Worm (Caenorhabditis elegans) whole organism, late embryonic: ENCODE data around the gene sms-3.

Experiments
- C08G9.2 ChIP-seq: sonication (generic microtip); optimal IDR thresholded peaks from 2 replicates; lab custom pipeline; 2016; ENCODE audit warnings: mild to moderate bottlenecking, missing genetic modification characterization, moderate library complexity, missing compliant biosample characterization
- C38D4.7 ChIP-seq: fragments of 200-800 bp; sonication (Bioruptor generic); optimal IDR thresholded peaks from 2 replicates; lab custom pipeline; 2018; ENCODE audit warnings: mild to moderate bottlenecking, missing genetic modification characterization, moderate library complexity, missing compliant biosample characterization
- ama-1 ChIP-seq: fragments of 150-350 bp; optimal IDR thresholded peaks from 2 replicates; lab custom pipeline; 2014
- ceh-14 ChIP-seq: sonication (generic microtip); optimal IDR thresholded peaks from 2 replicates; lab custom pipeline; 2016; ENCODE audit warnings: missing genotype, missing genetic modification characterization, missing compliant biosample characterization
- ceh-18 ChIP-seq: sonication (generic microtip); optimal IDR thresholded peaks from 2 replicates; lab custom pipeline; 2016; ENCODE audit warnings: missing genetic modification characterization, missing compliant biosample characterization
- ceh-19 ChIP-seq: fragments of 200-800 bp; sonication (Bioruptor generic); optimal IDR thresholded peaks from 2 replicates; lab custom pipeline; 2018; ENCODE audit warnings: mild to moderate bottlenecking, missing genetic modification characterization, missing compliant biosample characterization
- ceh-24 ChIP-seq: sonication (generic microtip); optimal IDR thresholded peaks from 2 replicates; lab custom pipeline; 2016; ENCODE audit warnings: mild to moderate bottlenecking, missing genetic modification characterization, missing compliant biosample characterization
- ceh-31 ChIP-seq: sonication (generic microtip); optimal IDR thresholded peaks from 2 replicates; lab custom pipeline; 2016; ENCODE audit warnings: missing genetic modification characterization, missing compliant biosample characterization
- ceh-45 ChIP-seq: fragments of 200-800 bp; sonication (Bioruptor generic); IDR thresholded peaks from 2 replicates; pipeline ENCODE4 v1.3.6; 2022; ENCODE audit warnings: missing genetic modification reagents, missing genetic modification characterization, missing compliant biosample characterization
- ceh-48 ChIP-seq: sonication (generic microtip); optimal IDR thresholded peaks from 2 replicates; lab custom pipeline; 2016; ENCODE audit warnings: missing genetic modification characterization, inconsistent platforms, missing compliant biosample characterization
- ceh-6 ChIP-seq: fragments of 200-800 bp; sonication (Bioruptor generic); optimal IDR thresholded peaks from 2 replicates; lab custom pipeline; 2018; ENCODE audit warnings: mild to moderate bottlenecking, missing genetic modification characterization, missing compliant biosample characterization
- ceh-9 ChIP-seq: sonication (generic microtip); optimal IDR thresholded peaks from 2 replicates; lab custom pipeline; 2016; ENCODE audit warnings: mild to moderate bottlenecking, missing genetic modification characterization, inconsistent platforms, missing compliant biosample characterization
- elt-4 ChIP-seq: sonication (generic microtip); optimal IDR thresholded peaks from 2 replicates; lab custom pipeline; 2016; ENCODE audit warnings: missing genetic modification characterization, missing compliant biosample characterization
- eyg-1 ChIP-seq: sonication (generic microtip); optimal IDR thresholded peaks from 2 replicates; lab custom pipeline; 2016; ENCODE audit warnings: missing genotype, missing genetic modification characterization, missing compliant biosample characterization
- fax-1 ChIP-seq: sonication (generic microtip); optimal IDR thresholded peaks from 2 replicates; lab custom pipeline; 2016; ENCODE audit warnings: missing genotype, missing genetic modification characterization, missing compliant biosample characterization
- fkh-10 ChIP-seq: fragments of 150-350 bp; optimal IDR thresholded peaks from 2 replicates; lab custom pipeline; 2014; ENCODE audit warnings: missing biosample characterization, missing genetic modification reagents, missing genetic modification characterization
- gmeb-2 ChIP-seq: sonication (generic microtip); optimal IDR thresholded peaks from 2 replicates; lab custom pipeline; 2016; ENCODE audit warnings: missing genetic modification characterization, inconsistent platforms, missing compliant biosample characterization
- hlh-13 ChIP-seq: fragments of 200-800 bp; sonication (Bioruptor generic); optimal IDR thresholded peaks from 2 replicates; lab custom pipeline; 2018; ENCODE audit warnings: mild to moderate bottlenecking, missing genetic modification characterization, missing compliant biosample characterization
- hlh-15 ChIP-seq: sonication (generic microtip); optimal IDR thresholded peaks from 2 replicates; lab custom pipeline; 2016; ENCODE audit warnings: missing genetic modification characterization, missing compliant biosample characterization
- hlh-8 ChIP-seq: sonication (generic microtip); optimal IDR thresholded peaks from 2 replicates; lab custom pipeline; 2016; ENCODE audit warnings: missing genotype, missing genetic modification characterization, missing compliant biosample characterization
- mec-3 ChIP-seq: sonication (generic microtip); optimal IDR thresholded peaks from 2 replicates; lab custom pipeline; 2016; ENCODE audit warnings: borderline replicate concordance, missing genetic modification characterization, missing compliant biosample characterization
- npax-4 ChIP-seq: sonication (generic microtip); optimal IDR thresholded peaks from 2 replicates; lab custom pipeline; 2016; ENCODE audit warnings: missing genetic modification characterization, missing compliant biosample characterization
- odd-2 ChIP-seq: sonication (generic microtip); optimal IDR thresholded peaks from 2 replicates; lab custom pipeline; 2017; ENCODE audit warnings: antibody characterized with exemption, mild to moderate bottlenecking, missing genetic modification characterization, missing compliant biosample characterization
- pag-3 ChIP-seq: sonication (generic microtip); optimal IDR thresholded peaks from 2 replicates; lab custom pipeline; 2016; ENCODE audit warnings: missing compliant biosample characterization, missing genetic modification characterization, borderline replicate concordance
- pat-9 ChIP-seq: fragments of 200-800 bp; sonication (Bioruptor generic); optimal IDR thresholded peaks from 2 replicates; lab custom pipeline; 2018; ENCODE audit warnings: mild to moderate bottlenecking, missing genetic modification characterization, moderate library complexity, missing compliant biosample characterization
- pax-1 ChIP-seq: fragments of 150-350 bp; optimal IDR thresholded peaks from 2 replicates; lab custom pipeline; 2014; ENCODE audit warnings: missing biosample characterization, missing genetic modification characterization
- pha-2 ChIP-seq: sonication (generic microtip); optimal IDR thresholded peaks from 2 replicates; lab custom pipeline; 2017; ENCODE audit warnings: mild to moderate bottlenecking, missing genetic modification characterization, missing compliant biosample characterization
- pqm-1 ChIP-seq: sonication (generic microtip); optimal IDR thresholded peaks from 2 replicates; lab custom pipeline; 2016; ENCODE audit warnings: missing genetic modification characterization, missing compliant biosample characterization
- rnt-1 ChIP-seq: sonication (generic microtip); optimal IDR thresholded peaks from 2 replicates; lab custom pipeline; 2016; ENCODE audit warnings: missing genetic modification characterization, missing compliant biosample characterization
- sdc-2 ChIP-seq: sonication (generic microtip); optimal IDR thresholded peaks from 2 replicates; lab custom pipeline; 2016; ENCODE audit warnings: missing genotype, missing genetic modification characterization, missing compliant biosample characterization
- sox-2 ChIP-seq: fragments of 200-800 bp; sonication (Bioruptor generic); IDR thresholded peaks from 2 replicates; pipeline ENCODE4 v1.3.6; 2022; ENCODE audit warnings: missing genetic modification reagents, missing genetic modification characterization, missing compliant biosample characterization
- tbx-2 ChIP-seq: sonication (generic microtip); optimal IDR thresholded peaks from 2 replicates; lab custom pipeline; 2016; ENCODE audit warnings: missing genetic modification characterization, missing compliant biosample characterization
- tbx-7 ChIP-seq: sonication (generic microtip); optimal IDR thresholded peaks from 2 replicates; lab custom pipeline; 2016; ENCODE audit warnings: missing genotype, missing genetic modification characterization, missing compliant biosample characterization
- ttx-3 ChIP-seq: sonication (generic microtip); optimal IDR thresholded peaks from 2 replicates; lab custom pipeline; 2016; ENCODE audit warnings: missing genetic modification reagents, missing genetic modification characterization, missing compliant biosample characterization
- unc-3 ChIP-seq, 2 experiments: fragments of 200-800 bp in 1 of 2; sonication (Bioruptor generic) in 1 of 2; sonication (generic microtip) in 1 of 2; conservative IDR thresholded peaks in 1 of 2; optimal IDR thresholded peaks in 1 of 2; 2 replicates each; pipeline versions ENCODE4 v1.3.6 to Lab custom; 2016 to 2022; ENCODE audit warnings: missing compliant biosample characterization in 2 of 2, missing genetic modification characterization in 2 of 2, missing genetic modification reagents in 1 of 2
- unc-42 ChIP-seq: sonication (generic microtip); optimal IDR thresholded peaks from 2 replicates; lab custom pipeline; 2016; ENCODE audit warnings: missing genotype, missing genetic modification characterization, missing compliant biosample characterization
- unc-55 ChIP-seq: sonication (generic microtip); optimal IDR thresholded peaks from 2 replicates; lab custom pipeline; 2017; ENCODE audit warnings: missing biosample characterization, missing genetic modification reagents, missing genetic modification characterization
- zip-5 ChIP-seq: sonication (generic microtip); optimal IDR thresholded peaks from 2 replicates; lab custom pipeline; 2016; ENCODE audit warnings: missing genetic modification characterization, missing compliant biosample characterization

The sms-3 gene

DNA sequence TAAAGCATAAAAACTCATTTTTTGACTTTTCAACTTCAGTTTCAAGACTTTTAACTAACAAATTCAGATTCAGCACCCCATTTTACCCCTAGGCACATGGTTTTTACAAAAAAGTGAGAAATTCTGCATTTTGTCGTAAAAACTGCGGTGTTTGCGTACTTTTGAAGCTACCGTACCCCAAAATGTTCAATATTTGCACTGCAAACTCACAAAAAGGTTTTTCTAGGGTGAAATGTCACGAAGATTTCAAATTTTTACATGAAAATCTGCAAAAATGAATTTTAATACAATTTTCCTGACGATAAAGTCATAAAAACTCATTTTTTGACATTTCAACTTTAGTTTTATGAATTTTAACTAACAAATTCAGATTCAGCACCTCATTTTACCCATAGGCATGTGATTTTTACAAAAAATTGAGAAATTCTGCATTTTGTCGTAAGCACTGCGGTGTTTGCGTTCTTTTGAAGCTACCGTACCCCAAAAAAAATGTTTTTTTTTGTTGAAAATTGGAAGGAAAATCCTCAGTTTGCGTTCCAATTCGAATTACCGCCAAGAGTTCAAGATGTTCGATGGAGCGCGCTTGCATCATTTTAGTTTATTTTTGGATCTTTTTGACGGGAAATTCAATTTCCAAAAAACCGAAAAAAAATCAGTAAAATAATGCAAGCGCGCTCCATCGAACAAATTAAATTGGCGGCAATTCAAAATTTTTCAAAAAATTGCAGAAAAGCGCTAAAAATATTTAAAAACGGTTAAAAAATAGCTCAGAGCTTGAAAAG, 15.5 kb upstream of the sms-3 start:
- TF ChIP-seq gmeb-2 (tag; lab: Kevin White, UChicago): peak; percentile 28
- no peak for TF ChIP-seq sdc-2

DNA sequence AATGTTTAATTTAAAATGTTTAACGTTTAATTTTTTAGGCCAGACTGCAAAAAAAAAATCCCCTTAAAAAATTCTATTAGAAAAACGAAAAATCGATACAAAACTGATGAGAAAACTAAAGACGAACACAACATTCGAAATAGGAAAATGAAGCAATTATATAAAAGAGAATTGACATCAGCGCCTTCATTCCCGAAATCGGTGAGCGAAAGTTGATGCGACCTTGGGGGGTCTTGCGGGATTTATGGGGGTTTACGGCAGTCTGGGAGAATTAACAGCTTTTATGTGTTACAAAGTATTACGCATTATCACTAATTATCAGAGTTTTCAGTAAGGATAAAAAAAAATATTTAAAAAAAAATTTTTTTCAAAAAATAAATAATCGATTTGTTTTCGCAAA, 13.5 kb upstream of the sms-3 start:
- TF ChIP-seq rnt-1 (no peak), ceh-14 (tag; lab: Kevin White, UChicago) (no peak), eyg-1 (no peak), pat-9 (no peak), gmeb-2 (tag; lab: Kevin White, UChicago) (no peak), ceh-19 (no peak), hlh-8 (tag; lab: Kevin White, UChicago) (no peak), hlh-13 (no peak), zip-5 (no peak), pqm-1 (no peak), tbx-2 (tag; lab: Kevin White, UChicago) (no peak), ceh-45 (GFP tag; lab: Robert Waterston, UW) (no peak)

- TF ChIP-seq ttx-3 (tag; lab: Kevin White, UChicago): no peak
- TF ChIP-seq, all 69 proteins: peak for 0
Measured at ce11 chrIII:1613933-1614332, 13.0 kb upstream of the sms-3 start, which contains the start of gene Y22D7AL.9. Y22D7AL.9 (minus strand) TSS chrIII:1614033.

- TF ChIP-seq unc-42 (tag; lab: Kevin White, UChicago): no peak
Measured at ce11 chrIII:1612974-1613568, 12.1 kb upstream of the sms-3 start.

DNA sequence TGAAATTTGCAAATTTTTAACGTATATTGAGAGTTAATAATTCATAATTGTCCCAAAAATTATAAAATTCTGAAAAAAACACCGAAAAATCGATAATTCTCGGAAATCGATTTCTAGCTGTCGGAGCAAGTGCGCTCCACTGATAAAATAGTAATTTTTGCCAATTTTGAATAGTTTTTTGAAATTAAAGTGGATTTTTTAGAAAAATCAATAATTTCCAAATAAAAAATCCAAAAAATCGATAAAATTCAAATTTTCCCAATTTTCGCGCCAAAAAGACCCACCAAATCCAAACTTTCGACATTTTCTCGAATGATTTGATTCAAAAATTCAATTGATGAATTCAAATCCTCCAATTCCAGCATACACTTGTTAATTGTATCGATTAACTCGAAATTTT, 10.0 kb upstream of the sms-3 start:
- no peak for TF ChIP-seq unc-55 (GFP tag; lab: Kevin White, UChicago)
- no peak for TF ChIP-seq fax-1 (tag; lab: Kevin White, UChicago)
- peak; percentile 28 for TF ChIP-seq ceh-48

DNA sequence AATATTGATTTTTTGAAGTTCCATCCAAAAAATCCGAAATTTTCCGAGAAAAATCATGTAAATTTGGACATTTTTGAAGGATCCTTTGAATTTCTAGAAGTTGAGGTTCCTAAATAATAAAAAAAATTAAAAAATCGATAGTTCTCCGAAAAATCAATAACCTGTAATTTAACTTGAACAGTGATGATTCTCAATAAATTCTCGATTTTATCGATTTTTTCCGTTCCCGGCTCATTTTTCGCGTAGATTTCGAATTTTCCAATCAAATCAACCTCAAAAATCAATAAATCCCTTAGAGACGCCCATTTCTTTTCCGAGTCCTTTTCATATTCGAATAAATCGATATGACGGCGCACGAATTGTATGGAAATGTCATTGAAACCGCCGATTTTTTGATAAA, 6.7 kb upstream of the sms-3 start:
- no peak for TF ChIP-seq ceh-24 (tag; lab: Kevin White, UChicago)
- TF ChIP-seq ceh-48: peak; percentile 5

DNA sequence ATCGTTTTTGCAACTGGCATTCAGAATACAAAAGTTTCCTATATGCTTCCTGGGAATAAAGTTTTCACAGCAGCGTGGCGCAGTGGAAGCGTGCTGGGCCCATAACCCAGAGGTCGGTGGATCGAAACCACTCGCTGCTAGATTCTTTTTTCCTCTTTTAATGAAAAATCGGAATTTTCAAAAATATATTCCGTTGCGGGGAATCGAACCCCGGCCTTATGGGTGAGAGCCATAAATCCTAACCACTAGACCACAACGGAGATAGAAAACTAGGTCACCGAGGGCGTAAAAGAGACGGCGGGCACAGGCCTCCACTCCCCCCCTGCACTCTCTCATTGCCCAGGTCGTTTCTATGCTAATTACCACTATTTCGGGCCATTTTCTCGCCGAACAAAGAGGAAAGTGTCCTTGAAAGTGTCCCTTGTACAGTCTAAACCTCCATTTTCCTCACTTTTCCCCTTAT, 3.6 kb upstream of the sms-3 start, which contains the start of gene Y22D7AL.6:
TSS of gene Y22D7AL.6 (plus strand) at position 413 of the 463 bp plus-strand sequence.
- TF ChIP-seq npax-4 (tag; lab: Kevin White, UChicago) (peak; percentile 43), unc-3 (GFP tag; conservative IDR thresholded peaks at IDR 0.05; lab: Robert Waterston, UW) (peak; percentile 39; the same call in 1 of the 2 replicates), unc-3 (tag; optimal IDR thresholded peaks at IDR 0.05; lab: Kevin White, UChicago) (peak; percentile 30), C38D4.7 (GFP tag; lab: Kevin White, UChicago) (peak; percentile 74), ceh-31 (tag; lab: Kevin White, UChicago) (peak; percentile 47), ceh-6 (GFP tag; lab: Kevin White, UChicago) (peak; percentile 77), odd-2 (tag; lab: Kevin White, UChicago) (no peak), rnt-1 (peak; percentile 25), pat-9 (peak; percentile 62), tbx-7 (tag; lab: Kevin White, UChicago) (peak; percentile 37), ttx-3 (tag; lab: Kevin White, UChicago) (peak; percentile 46), fkh-10 (GFP tag; lab: Kevin White, UChicago) (no peak), ceh-14 (tag; lab: Kevin White, UChicago) (no peak), elt-4 (tag; lab: Kevin White, UChicago) (no peak), ceh-18 (peak; percentile 59), sdc-2 (peak; percentile 49), C08G9.2 (tag; lab: Kevin White, UChicago) (peak; percentile 77), pax-1 (tag; lab: Kevin White, UChicago) (no peak), pag-3 (tag; lab: Kevin White, UChicago) (no peak), mec-3 (tag; lab: Kevin White, UChicago) (no peak), sox-2 (GFP tag; lab: Robert Waterston, UW) (peak; percentile 73), pha-2 (tag; lab: Kevin White, UChicago) (peak; percentile 69), ceh-45 (GFP tag; lab: Robert Waterston, UW) (no peak), ceh-24 (tag; lab: Kevin White, UChicago) (peak; percentile 22), ceh-9 (peak; percentile 44), hlh-15 (no peak), ama-1 (lab: Kevin White, UChicago) (no peak)
